Fruit fly (Drosophila melanogaster): ENCODE results near the gene Madm.

Madm gene

DNA sequence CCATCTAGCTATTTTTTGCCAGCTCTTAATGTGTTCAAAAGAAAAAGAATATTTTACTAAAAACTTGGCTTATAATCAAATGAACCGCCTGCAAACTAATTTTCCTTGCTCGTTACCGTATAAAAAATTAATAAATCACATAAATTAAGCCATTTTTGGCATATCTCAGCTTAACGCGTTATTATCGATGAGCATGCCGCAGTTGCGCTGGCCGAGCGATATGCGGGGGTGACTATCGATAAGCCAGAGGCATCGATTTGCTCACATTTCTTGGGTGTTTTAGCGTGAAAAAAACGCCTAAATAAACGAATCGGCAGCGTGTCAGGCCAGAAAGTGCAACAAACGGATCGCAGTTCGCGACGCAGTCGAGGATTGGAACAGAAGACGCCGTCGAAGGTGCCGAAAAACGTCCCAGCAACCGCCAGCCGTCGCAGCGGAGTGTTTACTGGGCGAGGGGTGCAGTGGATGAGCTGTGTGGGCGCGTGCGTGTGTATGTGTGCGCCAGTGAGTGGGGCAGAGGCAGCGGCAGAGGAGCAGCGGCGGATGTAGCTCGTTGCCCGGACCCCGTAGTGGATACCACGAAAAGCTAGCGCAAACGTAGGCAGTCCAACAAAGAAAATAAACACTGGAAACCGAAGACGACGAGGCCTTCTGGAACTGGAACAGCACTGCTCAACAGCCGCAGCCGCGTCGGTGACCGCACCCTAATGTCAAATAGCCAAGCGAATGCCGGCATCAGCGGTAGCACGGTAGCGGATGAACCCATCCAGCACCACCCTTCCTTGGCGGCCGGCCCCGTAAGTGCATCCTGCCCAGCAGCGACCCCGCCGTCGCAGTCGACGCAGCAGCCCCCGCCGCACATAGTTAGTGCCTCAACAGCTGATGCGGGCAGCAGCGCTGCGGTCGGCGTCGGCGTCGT, at the start of gene Madm, which contains the start of gene Sym (continued):
- TF ChIP-seq psq (GFP tag; optimal IDR thresholded peaks at IDR 0.05) (peak; percentile 1), CG6654 (GFP tag; optimal IDR thresholded peaks at IDR 0.05) (no peak), sug (tag; optimal IDR thresholded peaks at IDR 0.05) (peak; percentile 55), CG8924 (tag; optimal IDR thresholded peaks at IDR 0.05) (peak; percentile 44), pb (GFP tag; optimal IDR thresholded peaks at IDR 0.05) (no peak), scrt (GFP tag; optimal IDR thresholded peaks at IDR 0.05) (peak; percentile 22), CG13624 (GFP tag; optimal IDR thresholded peaks at IDR 0.05) (peak; percentile 66), ase (GFP tag; IDR thresholded peaks at IDR 0.05) (no peak), Hr78 (GFP tag; optimal IDR thresholded peaks at IDR 0.05) (no peak), wor (GFP tag; IDR thresholded peaks at IDR 0.05) (no peak), ewg (GFP tag; optimal IDR thresholded peaks at IDR 0.05) (peak; percentile 83), CG4707 (GFP tag; optimal IDR thresholded peaks at IDR 0.05) (no peak), hbn (GFP tag; IDR thresholded peaks at IDR 0.05; ENCODE audit: partially characterized antibody) (peak; percentile 69), Six4 (GFP tag; optimal IDR thresholded peaks at IDR 0.05) (peak; percentile 7), MTF-1 (GFP tag; optimal IDR thresholded peaks at IDR 0.05; ENCODE audit: borderline replicate concordance) (no peak), Hmr (GFP tag; optimal IDR thresholded peaks at IDR 0.05) (no peak), CG12744 (GFP tag; optimal IDR thresholded peaks at IDR 0.05) (peak; percentile 30), CG13424 (tag; optimal IDR thresholded peaks at IDR 0.05) (peak; percentile 14), z (GFP tag; IDR thresholded peaks at IDR 0.05) (no peak), onecut (GFP tag; IDR thresholded peaks at IDR 0.05) (peak; percentile 46; the same call in 1 of the 2 replicates), Doc2 (GFP tag; IDR thresholded peaks at IDR 0.05) (no peak), ERR (GFP tag; optimal IDR thresholded peaks at IDR 0.05) (peak; percentile 17), Nf-YC (tag; optimal IDR thresholded peaks at IDR 0.05) (peak; percentile 49), D19B (GFP tag; optimal IDR thresholded peaks at IDR 0.05) (peak; percentile 4), CG11093 (GFP tag; IDR thresholded peaks at IDR 0.05) (no peak), HLH3B (GFP tag; IDR thresholded peaks at IDR 0.05) (peak; percentile 5; the same call in 1 of the 2 replicates), gt (GFP tag; IDR thresholded peaks at IDR 0.05) (no peak), CG1529 (GFP tag; optimal IDR thresholded peaks at IDR 0.05) (no peak), CG10979 (tag; optimal IDR thresholded peaks at IDR 0.05) (peak; percentile 4), sima (GFP tag; optimal IDR thresholded peaks at IDR 0.05) (no peak), CG7987 (GFP tag; optimal IDR thresholded peaks at IDR 0.05) (no peak), CG17829 (tag; optimal IDR thresholded peaks at IDR 0.05) (peak; percentile 31), CG13894 (tag; optimal IDR thresholded peaks at IDR 0.05) (no peak), sisA (GFP tag; IDR thresholded peaks at IDR 0.05) (0 out of 2 replicates have a peak, but pooled peaks have one; percentile 30), cas (GFP tag; IDR thresholded peaks at IDR 0.05) (no peak), CHES-1-like (GFP tag; optimal IDR thresholded peaks at IDR 0.05) (peak; percentile 54), org-1 (GFP tag; optimal IDR thresholded peaks at IDR 0.05) (no peak), sc (optimal IDR thresholded peaks at IDR 0.05) (no peak), sc (GFP tag; optimal IDR thresholded peaks at IDR 0.05) (no peak), Eip74EF (GFP tag; optimal IDR thresholded peaks at IDR 0.05) (no peak), unc-4 (GFP tag; IDR thresholded peaks at IDR 0.05; ENCODE audit: partially characterized antibody) (peak; percentile 81), lov (optimal IDR thresholded peaks at IDR 0.05) (no peak), lov (GFP tag; IDR thresholded peaks at IDR 0.05) (0 out of 3 replicates have a peak, but pooled peaks have one; percentile 51), CG32532 (GFP tag; IDR thresholded peaks at IDR 0.05) (no peak), Gug (GFP tag; IDR thresholded peaks at IDR 0.05) (peak; percentile 29; the same call in 1 of the 4 replicates), CG14441 (GFP tag; IDR thresholded peaks at IDR 0.05) (0 out of 2 replicates have a peak, but pooled peaks have one; percentile 20), jing (GFP tag; optimal IDR thresholded peaks at IDR 0.05) (no peak), prd (optimal IDR thresholded peaks at IDR 0.05) (no peak), prd (GFP tag; IDR thresholded peaks at IDR 0.05) (peak; percentile 72)

Data from whole organism, embryonic.